Worm (Caenorhabditis elegans) whole organism, L2 larva: Measurements from ENCODE around the gene C17G1.2.

Experiments used
- C34F6.9 ChIP-seq: fragments of 150-350 bp; optimal IDR thresholded peaks from 2 replicates; lab custom pipeline; 2014; ENCODE audit warnings: missing biosample characterization, missing genetic modification characterization
- F13H6.1 ChIP-seq: sonication (generic microtip); optimal IDR thresholded peaks from 2 replicates; lab custom pipeline; 2016; ENCODE audit warnings: missing genetic modification characterization, missing compliant biosample characterization
- R02D3.7 ChIP-seq: fragments of 150-350 bp; optimal IDR thresholded peaks from 2 replicates; lab custom pipeline; 2014; ENCODE audit warnings: missing biosample characterization, missing genetic modification characterization
- Y55F3AM.14 ChIP-seq: fragments of 200-800 bp; sonication (Bioruptor generic); optimal IDR thresholded peaks from 2 replicates; lab custom pipeline; 2018; ENCODE audit warnings: mild to moderate bottlenecking, missing genetic modification characterization, missing compliant biosample characterization
- alr-1 ChIP-seq: fragments of 150-350 bp; optimal IDR thresholded peaks from 2 replicates; lab custom pipeline; 2014; ENCODE audit warnings: missing biosample characterization, missing genetic modification characterization
- ama-1 ChIP-seq: fragments of 150-350 bp; optimal IDR thresholded peaks from 2 replicates; lab custom pipeline; 2018; ENCODE audit warnings: inconsistent platforms
- blmp-1 ChIP-seq: sonication (generic microtip); optimal IDR thresholded peaks from 2 replicates; lab custom pipeline; 2017; ENCODE audit warnings: missing genetic modification characterization, mild to moderate bottlenecking, missing compliant biosample characterization, antibody characterized with exemption, moderate library complexity; ENCODE audit not compliant: insufficient read depth
- ceh-82 ChIP-seq: fragments of 150-350 bp; optimal IDR thresholded peaks from 2 replicates; lab custom pipeline; 2014; ENCODE audit warnings: missing biosample characterization, missing genetic modification characterization
- crh-2 ChIP-seq: sonication (generic microtip); optimal IDR thresholded peaks from 2 replicates; lab custom pipeline; 2017; ENCODE audit warnings: missing biosample characterization, missing genetic modification characterization
- dmd-4 ChIP-seq: sonication (generic microtip); optimal IDR thresholded peaks from 2 replicates; lab custom pipeline; 2017; ENCODE audit warnings: missing biosample characterization, missing genetic modification characterization
- elt-1 ChIP-seq: fragments of 150-350 bp; optimal IDR thresholded peaks from 2 replicates; lab custom pipeline; 2014; ENCODE audit warnings: missing biosample characterization, missing genetic modification characterization
- elt-3 ChIP-seq: sonication (generic microtip); optimal IDR thresholded peaks from 2 replicates; lab custom pipeline; 2017; ENCODE audit warnings: missing biosample characterization, missing genetic modification characterization
- fos-1 ChIP-seq: fragments of 150-350 bp; optimal IDR thresholded peaks from 2 replicates; lab custom pipeline; 2014; ENCODE audit warnings: missing biosample characterization, missing genetic modification characterization
- gmeb-1 ChIP-seq: fragments of 150-350 bp; optimal IDR thresholded peaks from 2 replicates; lab custom pipeline; 2014; ENCODE audit warnings: missing biosample characterization, missing genetic modification characterization
- lin-11 ChIP-seq: fragments of 150-350 bp; sonication (generic microtip); optimal IDR thresholded peaks from 2 replicates; lab custom pipeline; 2014; ENCODE audit warnings: missing biosample characterization, missing genetic modification characterization, inconsistent platforms, mixed read lengths
- lin-13 ChIP-seq: fragments of 150-350 bp; optimal IDR thresholded peaks from 2 replicates; lab custom pipeline; 2014; ENCODE audit warnings: missing biosample characterization, missing genetic modification reagents, missing genetic modification characterization
- lin-39 ChIP-seq: fragments of 150-350 bp; optimal IDR thresholded peaks from 2 replicates; lab custom pipeline; 2014; ENCODE audit warnings: missing biosample characterization, missing genetic modification reagents, missing genetic modification characterization
- mab-5 ChIP-seq: fragments of 150-350 bp; optimal IDR thresholded peaks from 2 replicates; lab custom pipeline; 2014; ENCODE audit warnings: missing biosample characterization, missing genetic modification characterization
- mbf-1 ChIP-seq: sonication (generic microtip); optimal IDR thresholded peaks from 2 replicates; lab custom pipeline; 2017; ENCODE audit warnings: missing biosample characterization, missing genetic modification characterization
- mdl-1 ChIP-seq, 2 experiments: fragments of 150-350 bp in 1 of 2; sonication (generic microtip) in 1 of 2; optimal IDR thresholded peaks; 2 replicates each; lab custom pipeline; 2017; ENCODE audit warnings: missing biosample characterization in 2 of 2, missing genetic modification characterization in 2 of 2
- nhr-12 ChIP-seq: fragments of 150-350 bp; optimal IDR thresholded peaks from 2 replicates; lab custom pipeline; 2014; ENCODE audit warnings: missing biosample characterization, missing genetic modification characterization
- nhr-129 ChIP-seq: fragments of 150-350 bp; optimal IDR thresholded peaks from 2 replicates; lab custom pipeline; 2014; ENCODE audit warnings: missing biosample characterization, missing genetic modification characterization
- nhr-21 ChIP-seq: fragments of 150-350 bp; optimal IDR thresholded peaks from 2 replicates; lab custom pipeline; 2014; ENCODE audit warnings: missing biosample characterization, missing genetic modification characterization
- nhr-23 ChIP-seq: fragments of 150-350 bp; optimal IDR thresholded peaks from 2 replicates; lab custom pipeline; 2014; ENCODE audit warnings: missing biosample characterization, missing genetic modification reagents, missing genetic modification characterization
- nhr-25 ChIP-seq: fragments of 150-350 bp; sonication (generic microtip); optimal IDR thresholded peaks from 3 replicates; lab custom pipeline; 2014; ENCODE audit warnings: missing biosample characterization, missing genetic modification characterization
- nhr-6 ChIP-seq: fragments of 150-350 bp; optimal IDR thresholded peaks from 2 replicates; lab custom pipeline; 2014; ENCODE audit warnings: missing biosample characterization, missing genetic modification characterization
- nhr-77 ChIP-seq: fragments of 150-350 bp; optimal IDR thresholded peaks from 2 replicates; lab custom pipeline; 2014; ENCODE audit warnings: missing biosample characterization, missing genetic modification characterization
- peb-1 ChIP-seq: fragments of 150-350 bp; optimal IDR thresholded peaks from 2 replicates; lab custom pipeline; 2014; ENCODE audit warnings: missing biosample characterization, missing genetic modification characterization
- skn-1 ChIP-seq: sonication (generic microtip); optimal IDR thresholded peaks from 2 replicates; lab custom pipeline; 2017; ENCODE audit warnings: missing biosample characterization, missing genetic modification characterization
- sma-3 ChIP-seq: sonication (generic microtip); optimal IDR thresholded peaks from 2 replicates; lab custom pipeline; 2016; ENCODE audit warnings: missing genetic modification reagents, missing genetic modification characterization, missing compliant biosample characterization
- sma-9 ChIP-seq, 2 experiments: fragments of 150-350 bp in 1 of 2; sonication (generic microtip) in 1 of 2; optimal IDR thresholded peaks; 2 replicates each; lab custom pipeline; 2014 to 2016; ENCODE audit warnings: missing genetic modification characterization in 2 of 2, mild to moderate bottlenecking in 1 of 2, missing biosample characterization in 1 of 2, missing compliant biosample characterization in 1 of 2, missing genetic modification reagents in 1 of 2, moderate library complexity in 1 of 2
- snpc-4 ChIP-seq: fragments of 150-350 bp; optimal IDR thresholded peaks from 2 replicates; lab custom pipeline; 2014; ENCODE audit warnings: missing biosample characterization, missing genetic modification characterization
- unc-39 ChIP-seq: fragments of 150-350 bp; optimal IDR thresholded peaks from 2 replicates; lab custom pipeline; 2014; ENCODE audit warnings: missing biosample characterization, missing genetic modification characterization
- unc-55 ChIP-seq: fragments of 150-350 bp; sonication (generic microtip); optimal IDR thresholded peaks from 3 replicates; lab custom pipeline; 2014; ENCODE audit warnings: missing biosample characterization, missing genetic modification reagents, missing genetic modification characterization
- unc-62 ChIP-seq: fragments of 150-350 bp; optimal IDR thresholded peaks from 2 replicates; lab custom pipeline; 2014; ENCODE audit warnings: missing biosample characterization, missing genetic modification reagents, missing genetic modification characterization
- zag-1 ChIP-seq: fragments of 150-350 bp; optimal IDR thresholded peaks from 2 replicates; lab custom pipeline; 2014; ENCODE audit warnings: missing biosample characterization, missing genetic modification characterization
- ztf-1 ChIP-seq: fragments of 200-800 bp; sonication (Bioruptor generic); conservative IDR thresholded peaks from 2 replicates; pipeline ENCODE4 v1.3.6; 2022; ENCODE audit warnings: missing genetic modification characterization, missing compliant biosample characterization
- ztf-11 ChIP-seq: sonication (generic microtip); optimal IDR thresholded peaks from 2 replicates; lab custom pipeline; 2017; ENCODE audit warnings: missing biosample characterization, missing genetic modification characterization
- ztf-4 ChIP-seq: fragments of 150-350 bp; optimal IDR thresholded peaks from 2 replicates; lab custom pipeline; 2014; ENCODE audit warnings: missing biosample characterization, missing genetic modification characterization

The C17G1.2 gene

ce11 chrX:9883837-9884324 lies 37.5 kb upstream of the C17G1.2 start, which contains the start of gene mrp-4:
mrp-4 (plus strand) TSS chrX:9884274.
- no peak for TF ChIP-seq unc-55 (GFP tag; lab: Kevin White, UChicago)
- no peak for TF ChIP-seq peb-1 (tag; lab: Kevin White, UChicago)
- no peak for TF ChIP-seq ztf-11 (tag; lab: Kevin White, UChicago)
- TF ChIP-seq ztf-1: no peak
- no peak for TF ChIP-seq lin-39 (tag; lab: Kevin White, UChicago)
- no peak for TF ChIP-seq zag-1 (tag; lab: Kevin White, UChicago)
- no peak for TF ChIP-seq sma-9 (GFP tag; optimal IDR thresholded peaks at IDR 0.05; lab: Kevin White, UChicago)
- no peak for TF ChIP-seq sma-9 (tag; optimal IDR thresholded peaks at IDR 0.05; lab: Kevin White, UChicago)
- no peak for TF ChIP-seq dmd-4 (tag; lab: Kevin White, UChicago)
- TF ChIP-seq crh-2 (tag; lab: Kevin White, UChicago): no peak
- TF ChIP-seq nhr-77 (tag; lab: Kevin White, UChicago): no peak
- TF ChIP-seq lin-13 (GFP tag; lab: Kevin White, UChicago): no peak
- TF ChIP-seq nhr-21 (tag; lab: Kevin White, UChicago): no peak
- no peak for TF ChIP-seq mbf-1 (tag; lab: Kevin White, UChicago)

ce11 chrX:9892323-9892722 lies 29.0 kb upstream of the C17G1.2 start, which contains the start of gene F21G4.1:
F21G4.1 (minus strand) TSS chrX:9892328.
- TF ChIP-seq fos-1 (tag; lab: Kevin White, UChicago): peak; percentile 97
- no peak for TF ChIP-seq unc-62
- no peak for TF ChIP-seq sma-9 (GFP tag; optimal IDR thresholded peaks at IDR 0.05; lab: Kevin White, UChicago)
- TF ChIP-seq sma-9 (tag; optimal IDR thresholded peaks at IDR 0.05; lab: Kevin White, UChicago): no peak
- no peak for TF ChIP-seq unc-55 (GFP tag; lab: Kevin White, UChicago)
- peak; percentile 17 for TF ChIP-seq crh-2 (tag; lab: Kevin White, UChicago)
- TF ChIP-seq elt-3 (tag; lab: Kevin White, UChicago): no peak

ce11 chrX:9893069-9893468 lies 28.3 kb upstream of the C17G1.2 start:
- TF ChIP-seq nhr-23 (tag; lab: Kevin White, UChicago): no peak
- peak; percentile 76 for TF ChIP-seq blmp-1

- TF ChIP-seq ceh-82 (no peak), gmeb-1 (tag; lab: Kevin White, UChicago) (no peak), F13H6.1 (no peak), ztf-4 (tag; lab: Kevin White, UChicago) (no peak), nhr-23 (tag; lab: Kevin White, UChicago) (no peak), ama-1 (lab: Kevin White, UChicago) (no peak)
Observed at ce11 chrX:9894844-9895243, 26.5 kb upstream of the C17G1.2 start, which contains the start of gene F21G4.3. F21G4.3 (plus strand) TSS chrX:9895144.

- TF ChIP-seq nhr-23 (tag; lab: Kevin White, UChicago) (no peak), lin-39 (tag; lab: Kevin White, UChicago) (no peak), lin-13 (GFP tag; lab: Kevin White, UChicago) (peak; percentile 37), nhr-129 (tag; lab: Kevin White, UChicago) (peak; percentile 84), C34F6.9 (tag; lab: Kevin White, UChicago) (peak; percentile 65), mab-5 (tag; lab: Kevin White, UChicago) (peak; percentile 12), crh-2 (tag; lab: Kevin White, UChicago) (peak; percentile 67), elt-3 (tag; lab: Kevin White, UChicago) (no peak), unc-39 (tag; lab: Kevin White, UChicago) (no peak), nhr-77 (tag; lab: Kevin White, UChicago) (no peak), ztf-11 (tag; lab: Kevin White, UChicago) (no peak), nhr-6 (tag; lab: Kevin White, UChicago) (no peak), ztf-4 (tag; lab: Kevin White, UChicago) (no peak), nhr-12 (tag; lab: Kevin White, UChicago) (no peak), dmd-4 (tag; lab: Kevin White, UChicago) (no peak), peb-1 (tag; lab: Kevin White, UChicago) (no peak), Y55F3AM.14 (GFP tag; lab: Kevin White, UChicago) (no peak), ama-1 (lab: Kevin White, UChicago) (no peak), unc-62 (no peak), fos-1 (tag; lab: Kevin White, UChicago) (peak; percentile 33), nhr-25 (tag; lab: Kevin White, UChicago) (peak; percentile 49), blmp-1 (no peak), R02D3.7 (tag; lab: Kevin White, UChicago) (no peak), ceh-82 (no peak), mdl-1 (tag; optimal IDR thresholded peaks at IDR 0.05; lab: Kevin White, UChicago) (peak in 1 of 2 experiments; percentile 17), skn-1 (tag; lab: Kevin White, UChicago) (no peak), ztf-1 (no peak), lin-11 (peak; percentile 9), sma-3 (no peak), alr-1 (tag; lab: Kevin White, UChicago) (no peak), snpc-4 (tag; lab: Kevin White, UChicago) (no peak), nhr-21 (tag; lab: Kevin White, UChicago) (peak; percentile 17), mbf-1 (tag; lab: Kevin White, UChicago) (no peak), zag-1 (tag; lab: Kevin White, UChicago) (peak; percentile 66), F13H6.1 (peak; percentile 71), elt-1 (no peak)
Observed at ce11 chrX:9899426-9900131, 21.8 kb upstream of the C17G1.2 start, which contains the start of gene phf-34. phf-34 (minus strand) TSS chrX:9899476.
